Worm (Caenorhabditis elegans): ENCODE results near the gene ceh-43.
A peak's percentile ranks its signal among the peaks of the same experiment; 100 is the strongest.

ceh-43 gene

DNA sequence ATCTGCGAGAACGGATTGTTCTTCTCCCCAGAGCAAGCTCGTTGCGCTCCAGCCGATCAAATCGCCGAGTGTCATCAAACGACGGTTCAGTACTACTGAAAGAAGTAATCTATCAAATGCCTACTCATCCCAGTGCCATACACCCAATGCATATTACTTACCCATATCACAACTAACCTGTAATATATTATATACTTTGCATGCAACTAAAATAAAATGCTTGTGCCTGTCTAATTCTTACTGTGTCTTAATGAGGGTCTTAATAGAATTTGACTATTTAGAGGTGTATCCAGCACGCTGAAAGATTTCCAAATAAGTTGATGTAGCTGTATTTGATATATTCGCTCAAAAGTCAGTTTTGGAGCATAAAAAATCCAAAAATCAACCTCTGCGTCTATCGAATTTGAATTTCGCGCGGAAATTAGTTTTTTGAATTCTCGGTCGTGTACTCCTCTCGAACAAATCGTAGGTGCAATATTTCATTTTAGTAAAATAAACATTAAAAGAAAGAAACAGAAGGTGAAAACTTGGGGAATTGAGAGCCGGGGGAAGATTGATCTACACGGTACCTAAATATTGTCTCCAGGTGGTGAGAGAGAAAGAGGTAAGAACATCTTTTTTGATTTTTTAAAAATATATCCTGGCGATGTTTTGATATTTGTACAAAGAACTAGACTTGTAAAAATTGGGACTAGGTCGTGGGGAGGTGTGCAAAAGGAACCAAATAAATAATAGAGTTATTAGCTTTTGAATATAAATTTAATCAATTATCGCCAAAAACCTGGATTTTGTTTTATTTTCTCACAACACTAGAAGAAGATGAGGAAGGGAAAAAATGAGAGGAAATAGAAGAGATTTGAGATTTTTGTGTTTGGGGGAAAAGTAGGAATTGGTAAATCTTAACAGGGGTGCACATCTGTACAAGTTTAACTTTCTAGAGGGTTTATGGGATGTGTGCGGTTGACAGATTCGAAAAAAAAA lies 41.7 kb upstream of the ceh-43 start (continued):
- no peak for TF ChIP-seq ZK546.5 (tag; optimal IDR thresholded peaks at IDR 0.05)
- peak; percentile 14 for TF ChIP-seq nhr-23 (tag; optimal IDR thresholded peaks at IDR 0.05)
- no peak for TF ChIP-seq skn-1 (tag; optimal IDR thresholded peaks at IDR 0.05)
- no peak for TF ChIP-seq fkh-10 (GFP tag; optimal IDR thresholded peaks at IDR 0.05)
- TF ChIP-seq mml-1 (tag; optimal IDR thresholded peaks at IDR 0.05), result no peak
- TF ChIP-seq lin-15B (tag; optimal IDR thresholded peaks at IDR 0.05), result no peak
- TF ChIP-seq ceh-16 (tag; optimal IDR thresholded peaks at IDR 0.05), result no peak
- TF ChIP-seq elt-1 (tag; optimal IDR thresholded peaks at IDR 0.05), result no peak
- TF ChIP-seq ztf-4 (tag; optimal IDR thresholded peaks at IDR 0.05), result peak; percentile 64
- TF ChIP-seq nhr-77 (tag; optimal IDR thresholded peaks at IDR 0.05), result no peak
- TF ChIP-seq ama-1 (optimal IDR thresholded peaks at IDR 0.05), result peak; percentile 37
- peak; percentile 18 for TF ChIP-seq elt-2 (tag; optimal IDR thresholded peaks at IDR 0.05)
- no peak for TF ChIP-seq lin-39 (tag; optimal IDR thresholded peaks at IDR 0.05)
- TF ChIP-seq snpc-4 (tag; optimal IDR thresholded peaks at IDR 0.05), result no peak
- TF ChIP-seq eor-1 (tag; optimal IDR thresholded peaks at IDR 0.05), result no peak
- no peak for TF ChIP-seq ceh-82 (tag; optimal IDR thresholded peaks at IDR 0.05)
- TF ChIP-seq pha-4 (tag; optimal IDR thresholded peaks at IDR 0.05), result no peak
- TF ChIP-seq aly-2 (tag; optimal IDR thresholded peaks at IDR 0.05), result peak; percentile 19
- TF ChIP-seq ceh-28 (tag; optimal IDR thresholded peaks at IDR 0.05), result peak; percentile 11

DNA sequence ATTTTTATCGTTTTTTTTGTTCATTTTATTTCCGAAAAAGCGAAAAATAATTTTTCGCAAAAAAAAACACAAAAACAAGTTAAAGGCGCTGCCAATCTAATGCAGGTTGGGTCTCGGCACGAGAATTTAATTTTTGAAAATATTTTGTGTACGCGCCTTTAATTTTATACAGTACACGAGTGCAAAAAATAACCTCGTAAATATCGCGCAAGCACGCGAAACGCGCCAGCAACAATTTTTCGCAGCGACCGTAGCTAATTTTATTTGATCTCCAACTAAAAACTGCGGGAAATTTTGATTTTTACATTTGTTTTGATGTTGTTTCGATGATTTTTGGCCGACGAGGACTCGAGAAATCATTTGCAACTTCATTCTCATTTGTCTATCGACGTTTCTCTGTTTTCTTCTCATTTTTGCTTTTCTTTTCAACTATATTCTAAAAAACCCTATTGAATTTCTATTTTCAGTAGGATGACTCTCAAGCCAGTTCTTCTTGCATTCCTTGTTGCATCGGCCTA lies 39.2 kb upstream of the ceh-43 start, which contains the start of gene cpg-1:
Gene cpg-1 (plus strand): TSS at position 468 of the 518 bp plus-strand sequence.
- TF ChIP-seq skn-1 (tag; optimal IDR thresholded peaks at IDR 0.05), result no peak
- no peak for TF ChIP-seq nhr-12 (tag; optimal IDR thresholded peaks at IDR 0.05)
- no peak for TF ChIP-seq nhr-67 (tag; optimal IDR thresholded peaks at IDR 0.05)
- TF ChIP-seq egl-27 (tag; optimal IDR thresholded peaks at IDR 0.05), result no peak
- TF ChIP-seq ztf-4 (tag; optimal IDR thresholded peaks at IDR 0.05), result no peak

DNA sequence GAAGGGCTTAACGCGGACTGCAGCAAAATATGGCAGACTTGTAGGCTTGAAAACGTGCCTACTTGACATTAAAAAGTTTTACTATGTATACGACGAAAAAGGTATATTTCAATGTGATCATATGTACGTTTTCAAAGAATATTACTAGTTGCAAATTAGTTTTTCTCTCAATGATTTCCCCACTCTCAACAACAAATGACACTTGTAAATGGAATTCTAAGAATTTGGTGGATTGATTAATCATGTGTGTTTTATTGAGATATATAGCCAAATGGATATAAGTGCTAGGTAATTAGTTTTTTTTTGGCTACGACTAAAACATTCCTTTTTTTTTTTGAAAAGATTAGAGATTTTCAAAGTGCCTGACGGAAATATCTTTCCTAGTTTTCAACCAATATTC lies 37.5 kb upstream of the ceh-43 start:
- TF ChIP-seq nhr-11 (tag; optimal IDR thresholded peaks at IDR 0.05) (peak; percentile 96), elt-1 (tag; optimal IDR thresholded peaks at IDR 0.05) (no peak)

DNA sequence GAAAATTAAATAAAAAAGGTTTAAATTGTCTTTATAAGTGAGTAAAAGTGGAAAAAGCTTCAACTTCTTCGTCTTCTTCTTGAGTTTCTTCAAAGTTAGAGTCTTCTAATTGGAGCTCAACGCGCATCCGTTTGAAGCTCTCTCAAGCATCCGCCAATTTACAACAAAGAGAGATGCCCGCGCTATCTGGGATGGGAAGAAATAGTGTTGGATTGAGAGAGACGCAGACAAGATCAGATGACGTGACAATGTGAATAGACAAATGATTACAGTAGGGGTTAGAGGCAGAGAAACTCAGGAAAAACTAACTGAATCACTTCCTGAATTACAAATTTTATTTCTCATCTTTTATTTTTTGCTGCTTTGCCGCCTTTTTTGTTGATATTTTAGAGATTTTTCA lies 33.2 kb upstream of the ceh-43 start:
- TF ChIP-seq hmg-11 (tag; optimal IDR thresholded peaks at IDR 0.05), result no peak
- no peak for TF ChIP-seq unc-62 (GFP tag; optimal IDR thresholded peaks at IDR 0.05)
- TF ChIP-seq aly-2 (tag; optimal IDR thresholded peaks at IDR 0.05), result no peak
- TF ChIP-seq nhr-237 (tag; optimal IDR thresholded peaks at IDR 0.05), result no peak

DNA sequence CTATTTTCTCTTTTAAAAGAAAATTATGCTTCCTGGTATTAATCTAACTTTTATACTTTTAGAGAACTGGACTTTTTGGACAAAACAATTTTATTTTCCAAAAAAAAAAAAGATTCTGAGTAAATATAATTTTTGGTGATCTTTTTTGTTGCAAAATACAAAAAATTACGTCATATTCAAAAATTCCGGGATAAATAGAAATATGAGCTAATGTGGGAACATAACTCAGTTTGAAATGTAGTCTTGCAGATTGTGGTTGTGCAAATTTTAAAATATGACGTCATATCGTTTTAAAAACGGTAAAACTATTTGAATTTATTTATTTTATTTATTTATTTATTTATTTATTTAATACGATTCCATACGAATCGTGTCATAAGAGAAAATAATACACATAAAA lies 32.0 kb upstream of the ceh-43 start:
- no peak for TF ChIP-seq lin-39 (tag; optimal IDR thresholded peaks at IDR 0.05)
- no peak for TF ChIP-seq nhr-67 (tag; optimal IDR thresholded peaks at IDR 0.05)
- TF ChIP-seq egl-27 (tag; optimal IDR thresholded peaks at IDR 0.05), result no peak

DNA sequence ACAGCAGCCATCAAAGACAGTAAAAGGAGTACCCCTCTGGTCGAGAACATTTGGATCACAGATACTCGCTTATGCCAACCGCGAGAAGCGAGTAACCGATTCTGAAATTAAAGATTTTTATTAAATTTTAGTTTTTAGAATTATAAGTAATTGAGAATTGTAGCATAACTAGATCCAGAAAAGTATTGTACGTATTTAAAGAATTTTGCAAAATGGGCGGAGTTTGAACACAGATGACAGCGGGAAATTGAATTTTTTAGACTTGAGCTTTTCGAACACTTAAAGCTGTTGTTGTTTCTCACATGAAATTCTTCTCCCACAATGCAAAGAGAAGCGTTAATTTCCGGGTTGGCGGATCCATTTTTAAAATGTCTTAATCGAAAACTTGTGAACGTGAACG lies 27.7 kb upstream of the ceh-43 start, which contains the start of gene ins-17:
Gene ins-17 (minus strand): TSS at position 101 of the 400 bp plus-strand sequence.
- no peak for TF ChIP-seq skn-1 (tag; optimal IDR thresholded peaks at IDR 0.05)
- TF ChIP-seq nhr-28 (tag; optimal IDR thresholded peaks at IDR 0.05), result no peak
- TF ChIP-seq fkh-10 (GFP tag; optimal IDR thresholded peaks at IDR 0.05), result no peak
- no peak for TF ChIP-seq pha-4 (tag; optimal IDR thresholded peaks at IDR 0.05)
- no peak for TF ChIP-seq nhr-67 (tag; optimal IDR thresholded peaks at IDR 0.05)
- TF ChIP-seq nhr-25 (tag; optimal IDR thresholded peaks at IDR 0.05), result no peak

DNA sequence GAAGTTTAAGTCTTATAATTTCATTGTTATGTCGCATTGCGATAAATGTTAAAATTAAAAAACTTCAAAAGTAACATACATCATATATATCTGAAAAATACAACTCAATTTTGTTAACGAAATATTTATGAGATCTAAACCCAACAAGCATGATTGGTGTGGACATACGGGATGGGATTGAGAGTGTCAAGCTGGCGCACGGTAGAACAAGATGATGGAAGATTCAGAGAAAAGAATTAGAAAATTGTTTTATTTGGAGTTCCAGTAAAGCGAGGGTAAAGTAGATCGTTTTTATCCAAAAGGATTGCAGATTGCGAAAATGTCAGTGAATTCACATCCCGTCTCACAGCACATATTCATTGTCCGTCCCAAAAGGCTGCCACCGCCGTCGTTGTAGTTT lies 27.1 kb upstream of the ceh-43 start:
- TF ChIP-seq ceh-9 (tag; optimal IDR thresholded peaks at IDR 0.05) (no peak), zag-1 (tag; optimal IDR thresholded peaks at IDR 0.05) (no peak), unc-39 (tag; optimal IDR thresholded peaks at IDR 0.05) (no peak), lin-39 (tag; optimal IDR thresholded peaks at IDR 0.05) (no peak), elt-1 (tag; optimal IDR thresholded peaks at IDR 0.05) (no peak), nhr-12 (tag; optimal IDR thresholded peaks at IDR 0.05) (no peak), nhr-11 (tag; optimal IDR thresholded peaks at IDR 0.05) (no peak), ztf-11 (tag; optimal IDR thresholded peaks at IDR 0.05) (no peak), ztf-4 (tag; optimal IDR thresholded peaks at IDR 0.05) (no peak), ceh-16 (tag; optimal IDR thresholded peaks at IDR 0.05) (no peak), nhr-76 (tag; optimal IDR thresholded peaks at IDR 0.05) (no peak), snpc-4 (tag; optimal IDR thresholded peaks at IDR 0.05) (no peak), nhr-77 (tag; optimal IDR thresholded peaks at IDR 0.05) (no peak), nhr-43 (tag; optimal IDR thresholded peaks at IDR 0.05; ENCODE audit: poor library complexity, severe bottlenecking) (no peak), pqm-1 (tag; optimal IDR thresholded peaks at IDR 0.05) (no peak), skn-1 (tag; optimal IDR thresholded peaks at IDR 0.05) (no peak), daf-12 (tag; optimal IDR thresholded peaks at IDR 0.05) (no peak), lin-15B (tag; optimal IDR thresholded peaks at IDR 0.05) (no peak), fos-1 (tag; optimal IDR thresholded peaks at IDR 0.05) (no peak)

Data from whole organism, L3 larva.